Worm (Caenorhabditis elegans): Measurements from ENCODE around the gene pfut-1.

Gene pfut-1

DNA sequence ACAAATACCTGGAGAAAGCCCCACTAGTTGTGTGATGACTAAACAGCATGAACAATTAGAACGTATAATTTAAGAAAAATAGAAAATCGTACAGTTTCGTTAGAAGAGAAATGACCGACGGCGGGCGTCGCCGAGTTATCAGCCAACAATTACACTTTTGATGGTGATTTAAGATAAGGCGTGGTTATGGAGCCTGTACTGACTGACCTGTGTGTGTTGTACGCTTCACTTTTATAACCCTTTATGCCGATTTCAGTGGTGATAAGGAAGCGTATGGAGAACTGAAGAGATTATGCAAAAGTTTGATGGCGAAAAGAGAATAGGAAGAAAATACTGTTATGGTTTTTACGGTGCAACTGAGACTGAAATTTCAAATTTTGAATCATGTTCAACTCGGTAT is 12.5 kb upstream of the pfut-1 start (continued):
- TF ChIP-seq ama-1 (optimal IDR thresholded peaks at IDR 0.05), result no peak
- TF ChIP-seq tra-1 (GFP tag; IDR thresholded peaks at IDR 0.05), result 0 out of 2 replicates have a peak, but pooled peaks have one; percentile 44
- TF ChIP-seq hif-1 (tag; optimal IDR thresholded peaks at IDR 0.05), result no peak
- no peak for TF ChIP-seq Y5F2A.4 (GFP tag; optimal IDR thresholded peaks at IDR 0.05)
- peak; percentile 16 for TF ChIP-seq hlh-30 (tag; optimal IDR thresholded peaks at IDR 0.05; ENCODE audit: insufficient read depth)
- peak; percentile 11 for TF ChIP-seq mep-1 (tag; optimal IDR thresholded peaks at IDR 0.05)
- no peak for TF ChIP-seq spr-3 (GFP tag; optimal IDR thresholded peaks at IDR 0.05)
- TF ChIP-seq F26F4.8 (GFP tag; conservative IDR thresholded peaks at IDR 0.05), result no peak
- TF ChIP-seq daf-19 (GFP tag; conservative IDR thresholded peaks at IDR 0.05), result no peak
- TF ChIP-seq nhr-111 (GFP tag; optimal IDR thresholded peaks at IDR 0.05), result no peak
- no peak for TF ChIP-seq lin-13 (GFP tag; optimal IDR thresholded peaks at IDR 0.05)
- TF ChIP-seq madf-9 (GFP tag; conservative IDR thresholded peaks at IDR 0.05), result no peak
- no peak for TF ChIP-seq R02D3.7 (tag; optimal IDR thresholded peaks at IDR 0.05)
- TF ChIP-seq ceh-44 (GFP tag; IDR thresholded peaks at IDR 0.05), result no peak
- no peak for TF ChIP-seq mdl-1 (tag; optimal IDR thresholded peaks at IDR 0.05)
- no peak for TF ChIP-seq ceh-82 (tag; optimal IDR thresholded peaks at IDR 0.05)
- TF ChIP-seq ctbp-1 (GFP tag; IDR thresholded peaks at IDR 0.05), result no peak
- TF ChIP-seq dpl-1 (GFP tag; optimal IDR thresholded peaks at IDR 0.05), result no peak
- no peak for TF ChIP-seq set-16 (GFP tag; IDR thresholded peaks at IDR 0.05)
- peak in 1 of 2 experiments; percentile 31 for TF ChIP-seq daf-16 (GFP tag; optimal IDR thresholded peaks at IDR 0.05)
- TF ChIP-seq daf-16 (tag; optimal IDR thresholded peaks at IDR 0.05), result peak; percentile 84
- no peak for TF ChIP-seq ceh-20 (GFP tag; IDR thresholded peaks at IDR 0.05)
- peak; percentile 79 for TF ChIP-seq nhr-77 (tag; optimal IDR thresholded peaks at IDR 0.05)
- peak; percentile 68 for TF ChIP-seq nhr-41 (GFP tag; IDR thresholded peaks at IDR 0.05)
- TF ChIP-seq zfp-3 (GFP tag; conservative IDR thresholded peaks at IDR 0.05), result no peak
- TF ChIP-seq fkh-10 (GFP tag; optimal IDR thresholded peaks at IDR 0.05), result no peak
- 0 out of 2 replicates have a peak, but pooled peaks have one; percentile 33 for TF ChIP-seq T26A8.4 (GFP tag; IDR thresholded peaks at IDR 0.05)
- no peak for TF ChIP-seq nhr-76 (tag; optimal IDR thresholded peaks at IDR 0.05)
- TF ChIP-seq daf-12 (tag; optimal IDR thresholded peaks at IDR 0.05), result no peak
- TF ChIP-seq mxl-2 (GFP tag; conservative IDR thresholded peaks at IDR 0.05), result no peak
- TF ChIP-seq nhr-11 (tag; optimal IDR thresholded peaks at IDR 0.05), result no peak
- peak; percentile 47; the same call in 1 of the 2 replicates for TF ChIP-seq lin-1 (GFP tag; IDR thresholded peaks at IDR 0.05)
- TF ChIP-seq dmd-6 (GFP tag; IDR thresholded peaks at IDR 0.05), result peak; percentile 91
- no peak for TF ChIP-seq snpc-1.2 (GFP tag; IDR thresholded peaks at IDR 0.05)
- TF ChIP-seq lin-39 (tag; optimal IDR thresholded peaks at IDR 0.05), result no peak
- TF ChIP-seq spr-1 (tag; optimal IDR thresholded peaks at IDR 0.05), result no peak
- TF ChIP-seq unc-130 (GFP tag; optimal IDR thresholded peaks at IDR 0.05), result no peak
- TF ChIP-seq aly-2 (tag; optimal IDR thresholded peaks at IDR 0.05), result no peak
- TF ChIP-seq snpc-4 (tag; optimal IDR thresholded peaks at IDR 0.05), result no peak
- no peak for TF ChIP-seq zip-11 (GFP tag; IDR thresholded peaks at IDR 0.05)
- TF ChIP-seq lin-29 (GFP tag; IDR thresholded peaks at IDR 0.05), result no peak
- TF ChIP-seq F44E2.7 (GFP tag; IDR thresholded peaks at IDR 0.05), result no peak
- TF ChIP-seq ztf-11 (tag; optimal IDR thresholded peaks at IDR 0.05), result no peak
- no peak for TF ChIP-seq ces-1 (GFP tag; optimal IDR thresholded peaks at IDR 0.05)
- TF ChIP-seq sdz-12 (GFP tag; optimal IDR thresholded peaks at IDR 0.05), result no peak
- no peak for TF ChIP-seq fos-1 (tag; optimal IDR thresholded peaks at IDR 0.05)
- TF ChIP-seq egl-27 (tag; optimal IDR thresholded peaks at IDR 0.05), result no peak
- TF ChIP-seq ZK546.5 (tag; optimal IDR thresholded peaks at IDR 0.05), result no peak
- no peak for TF ChIP-seq D1046.2 (GFP tag; IDR thresholded peaks at IDR 0.05)
- no peak for TF ChIP-seq Y48G9A.11 (GFP tag; IDR thresholded peaks at IDR 0.05)
- no peak for TF ChIP-seq daf-8 (GFP tag; IDR thresholded peaks at IDR 0.05)
- TF ChIP-seq gei-8 (GFP tag; optimal IDR thresholded peaks at IDR 0.05), result no peak
- TF ChIP-seq aha-1 (tag), result no peak
- TF ChIP-seq nhr-28 (tag; optimal IDR thresholded peaks at IDR 0.05), result peak; percentile 92

Measured in whole organism, L4 larva.